Fruit fly (Drosophila melanogaster): ENCODE results near the gene shams.

dm6 chr3R:25051441-25052097 is 22.8 kb downstream of the shams start:
- TF ChIP-seq insv (optimal IDR thresholded peaks at IDR 0.05), result no peak
- no peak for TF ChIP-seq h (optimal IDR thresholded peaks at IDR 0.05)
